Worm (Caenorhabditis elegans) whole organism, L1 larva: Measurements from ENCODE around the gene tftc-1.

Source experiments
- C04F5.9 ChIP-seq: sonication (generic microtip); optimal IDR thresholded peaks from 2 replicates; lab custom pipeline; 2016; ENCODE audit warnings: missing genetic modification characterization, missing compliant biosample characterization
- C34B4.2 ChIP-seq: sonication (generic microtip); optimal IDR thresholded peaks from 2 replicates; lab custom pipeline; 2017; ENCODE audit warnings: mild to moderate bottlenecking, missing genetic modification characterization, missing compliant biosample characterization
- aha-1 ChIP-seq: fragments of 150-350 bp; optimal IDR thresholded peaks from 2 replicates; lab custom pipeline; 2014; ENCODE audit warnings: missing biosample characterization, missing genetic modification characterization
- ceh-63 ChIP-seq: fragments of 200-800 bp; sonication (Bioruptor generic); optimal IDR thresholded peaks from 2 replicates; lab custom pipeline; 2018; ENCODE audit warnings: mild to moderate bottlenecking, missing genetic modification characterization, missing compliant biosample characterization
- ceh-8 ChIP-seq: fragments of 200-800 bp; sonication (Bioruptor generic); optimal IDR thresholded peaks from 2 replicates; lab custom pipeline; 2018; ENCODE audit warnings: mild to moderate bottlenecking, missing genetic modification characterization, moderate library complexity, missing compliant biosample characterization
- ces-1 ChIP-seq: fragments of 150-350 bp; optimal IDR thresholded peaks from 2 replicates; lab custom pipeline; 2014; ENCODE audit warnings: missing biosample characterization, missing genetic modification reagents, missing genetic modification characterization
- dsc-1 ChIP-seq: sonication (generic microtip); optimal IDR thresholded peaks from 2 replicates; lab custom pipeline; 2016; ENCODE audit warnings: mild to moderate bottlenecking, missing genetic modification characterization, missing compliant biosample characterization
- efl-1 ChIP-seq, 4 experiments: fragments of 150-350 bp; optimal IDR thresholded peaks in 3 of 4; peaks in 1 of 4; 1 replicate in 1 of 4; 2 replicates in 3 of 4; lab custom pipeline; 2014; ENCODE audit warnings: missing biosample characterization in 2 of 4, missing genetic modification characterization in 2 of 4, missing genetic modification reagents in 2 of 4
- egl-27 ChIP-seq, 2 experiments: fragments of 150-350 bp in 1 of 2; sonication (generic microtip); optimal IDR thresholded peaks; 3 replicates each; lab custom pipeline; 2017 to 2018; ENCODE audit warnings: missing biosample characterization in 2 of 2, missing genetic modification characterization in 2 of 2, missing genetic modification reagents in 2 of 2
- elt-2 ChIP-seq: sonication (generic microtip); optimal IDR thresholded peaks from 2 replicates; lab custom pipeline; 2016; ENCODE audit warnings: missing genetic modification characterization, mild to moderate bottlenecking, inconsistent platforms, missing compliant biosample characterization, missing genetic modification reagents
- ets-5 ChIP-seq: fragments of 200-800 bp; sonication (Bioruptor generic); IDR thresholded peaks from 2 replicates; pipeline ENCODE4 v1.3.6; 2022; ENCODE audit warnings: missing genetic modification characterization, missing compliant biosample characterization
- fkh-10 ChIP-seq: sonication (generic microtip); optimal IDR thresholded peaks from 2 replicates; lab custom pipeline; 2017; ENCODE audit warnings: missing biosample characterization, missing genetic modification reagents, missing genetic modification characterization
- fos-1 ChIP-seq: fragments of 150-350 bp; optimal IDR thresholded peaks from 2 replicates; lab custom pipeline; 2014; ENCODE audit warnings: missing biosample characterization, missing genetic modification characterization
- hlh-4 ChIP-seq: sonication (generic microtip); optimal IDR thresholded peaks from 2 replicates; lab custom pipeline; 2016; ENCODE audit warnings: mild to moderate bottlenecking, missing genetic modification characterization, missing compliant biosample characterization
- isw-1 ChIP-seq: fragments of 200-800 bp; sonication (Bioruptor generic); IDR thresholded peaks from 2 replicates; pipeline ENCODE4 v1.3.6; 2022; ENCODE audit warnings: missing genetic modification characterization, missing compliant biosample characterization
- lin-14 ChIP-seq: fragments of 200-800 bp; sonication (Bioruptor generic); optimal IDR thresholded peaks from 2 replicates; lab custom pipeline; 2018; ENCODE audit warnings: mild to moderate bottlenecking, missing genetic modification characterization, moderate library complexity, missing compliant biosample characterization
- lsy-2 ChIP-seq, 2 experiments: fragments of 150-350 bp; optimal IDR thresholded peaks; 2 replicates each; lab custom pipeline; 2014; ENCODE audit warnings: missing biosample characterization in 2 of 2, missing genetic modification characterization in 2 of 2
- mab-9 ChIP-seq: fragments of 200-800 bp; sonication (Bioruptor generic); IDR thresholded peaks from 2 replicates; pipeline ENCODE4 v1.3.6; 2022; ENCODE audit warnings: missing genetic modification reagents, missing genetic modification characterization, missing compliant biosample characterization
- mep-1 ChIP-seq: fragments of 150-350 bp; optimal IDR thresholded peaks from 2 replicates; lab custom pipeline; 2014; ENCODE audit warnings: missing biosample characterization, missing genetic modification characterization
- nhr-19 ChIP-seq: fragments of 200-800 bp; sonication (Bioruptor generic); conservative IDR thresholded peaks from 2 replicates; pipeline ENCODE4 v1.3.6; 2022; ENCODE audit warnings: missing genetic modification characterization, missing compliant biosample characterization
- nhr-28 ChIP-seq: fragments of 150-350 bp; optimal IDR thresholded peaks from 2 replicates; lab custom pipeline; 2014; ENCODE audit warnings: missing biosample characterization, missing genetic modification characterization
- nhr-47 ChIP-seq: sonication (generic microtip); optimal IDR thresholded peaks from 2 replicates; lab custom pipeline; 2016; ENCODE audit warnings: mild to moderate bottlenecking, missing genetic modification characterization, moderate library complexity, missing compliant biosample characterization
- nhr-84 ChIP-seq: sonication (generic microtip); optimal IDR thresholded peaks from 2 replicates; lab custom pipeline; 2017; ENCODE audit warnings: missing biosample characterization, missing genetic modification characterization
- nhr-85 ChIP-seq: sonication (generic microtip); peaks from one replicate; lab custom pipeline; 2016; ENCODE audit warnings: missing genetic modification characterization, inconsistent platforms, missing compliant biosample characterization
- pag-3 ChIP-seq: sonication (generic microtip); optimal IDR thresholded peaks from 2 replicates; lab custom pipeline; 2017; ENCODE audit warnings: missing genetic modification characterization, mild to moderate bottlenecking, missing compliant biosample characterization, antibody characterized with exemption, borderline replicate concordance; ENCODE audit not compliant: insufficient read depth
- rnt-1 ChIP-seq: sonication (generic microtip); optimal IDR thresholded peaks from 2 replicates; lab custom pipeline; 2016; ENCODE audit warnings: mild to moderate bottlenecking, missing genetic modification characterization, moderate library complexity, missing compliant biosample characterization
- sox-4 ChIP-seq: sonication (generic microtip); optimal IDR thresholded peaks from 2 replicates; lab custom pipeline; 2016; ENCODE audit warnings: missing genetic modification characterization, missing compliant biosample characterization
- sup-37 ChIP-seq: fragments of 200-800 bp; sonication (Bioruptor generic); optimal IDR thresholded peaks from 2 replicates; lab custom pipeline; 2018; ENCODE audit warnings: mild to moderate bottlenecking, missing genetic modification characterization, missing compliant biosample characterization
- tbx-2 ChIP-seq: sonication (generic microtip); optimal IDR thresholded peaks from 2 replicates; lab custom pipeline; 2016; ENCODE audit warnings: missing genetic modification characterization, missing compliant biosample characterization
- tlp-1 ChIP-seq: fragments of 150-350 bp; optimal IDR thresholded peaks from 2 replicates; lab custom pipeline; 2014; ENCODE audit warnings: missing biosample characterization, missing genetic modification characterization
- unc-62 ChIP-seq: fragments of 150-350 bp; optimal IDR thresholded peaks from 2 replicates; lab custom pipeline; 2014; ENCODE audit warnings: missing biosample characterization, missing genetic modification reagents, missing genetic modification characterization
- vab-15 ChIP-seq: sonication (generic microtip); optimal IDR thresholded peaks from 2 replicates; lab custom pipeline; 2017; ENCODE audit warnings: missing genotype, mild to moderate bottlenecking, missing genetic modification characterization, missing compliant biosample characterization
- zag-1 ChIP-seq: fragments of 150-350 bp; optimal IDR thresholded peaks from 2 replicates; lab custom pipeline; 2014; ENCODE audit warnings: missing biosample characterization, missing genetic modification characterization
- ztf-4 ChIP-seq: fragments of 150-350 bp; optimal IDR thresholded peaks from 2 replicates; lab custom pipeline; 2014; ENCODE audit warnings: missing biosample characterization, missing genetic modification characterization

The tftc-1 gene

ce11 chrIV:2327317-2327716, 21.8 kb upstream of the tftc-1 start:
- TF ChIP-seq nhr-28 (tag; lab: Kevin White, UChicago), result no peak
- no peak for TF ChIP-seq ets-5
- no peak for TF ChIP-seq mep-1 (tag; lab: Kevin White, UChicago)
- no peak for TF ChIP-seq sox-4 (tag; lab: Kevin White, UChicago)
- no peak for TF ChIP-seq lin-14 (GFP tag; lab: Kevin White, UChicago)
- no peak for TF ChIP-seq zag-1 (tag; lab: Kevin White, UChicago)
- TF ChIP-seq fkh-10 (GFP tag; lab: Kevin White, UChicago), result no peak
- no peak for TF ChIP-seq nhr-19
- TF ChIP-seq egl-27 (tag; optimal IDR thresholded peaks at IDR 0.05; lab: Kevin White, UChicago), result no peak
- TF ChIP-seq hlh-4, result no peak
- TF ChIP-seq sup-37 (GFP tag; lab: Kevin White, UChicago), result no peak
- TF ChIP-seq dsc-1 (tag; lab: Kevin White, UChicago), result no peak
- TF ChIP-seq efl-1 (optimal IDR thresholded peaks at IDR 0.05; lab: Kevin White, UChicago), result no peak
- no peak for TF ChIP-seq efl-1 (GFP tag; optimal IDR thresholded peaks at IDR 0.05 in 1 of 2; lab: Kevin White, UChicago)
- TF ChIP-seq C04F5.9, result no peak
- no peak for TF ChIP-seq unc-62 (GFP tag; lab: Kevin White, UChicago)

- TF ChIP-seq tbx-2 (tag; lab: Kevin White, UChicago) (no peak), efl-1 (optimal IDR thresholded peaks at IDR 0.05; lab: Kevin White, UChicago) (no peak), efl-1 (GFP tag; optimal IDR thresholded peaks at IDR 0.05 in 1 of 2; lab: Kevin White, UChicago) (peak in 1 of 2 experiments; percentile 40), zag-1 (tag; lab: Kevin White, UChicago) (no peak), ces-1 (GFP tag; lab: Kevin White, UChicago) (no peak), unc-62 (GFP tag; lab: Kevin White, UChicago) (no peak), tlp-1 (tag; lab: Kevin White, UChicago) (no peak), fos-1 (no peak)
Observed at ce11 chrIV:2329540-2329939, 19.5 kb upstream of the tftc-1 start, which contains the start of gene nhr-236. nhr-236 (minus strand) TSS chrIV:2329640.

- TF ChIP-seq rnt-1 (tag; lab: Kevin White, UChicago), result no peak
- no peak for TF ChIP-seq isw-1
- TF ChIP-seq nhr-85 (tag; lab: Kevin White, UChicago), result peak; percentile 39
- TF ChIP-seq ztf-4 (tag; lab: Kevin White, UChicago), result no peak
- TF ChIP-seq lsy-2 (tag; optimal IDR thresholded peaks at IDR 0.05; lab: Kevin White, UChicago), result peak; percentile 16 to 33
- no peak for TF ChIP-seq mab-9 (GFP tag; lab: Robert Waterston, UW)
- no peak for TF ChIP-seq ceh-8
Observed at ce11 chrIV:2334012-2334411, 15.1 kb upstream of the tftc-1 start.

ce11 chrIV:2383713-2384112, 34.6 kb downstream of the tftc-1 start, which contains the start of gene Y38F2AR.3:
Y38F2AR.3 (plus strand) TSS chrIV:2384013.
- TF ChIP-seq nhr-47 (tag; lab: Kevin White, UChicago) (no peak), ceh-63 (GFP tag; lab: Kevin White, UChicago) (no peak), rnt-1 (tag; lab: Kevin White, UChicago) (no peak), C34B4.2 (tag; lab: Kevin White, UChicago) (no peak), pag-3 (tag; lab: Kevin White, UChicago) (no peak), lsy-2 (tag; optimal IDR thresholded peaks at IDR 0.05; lab: Kevin White, UChicago) (no peak), elt-2 (no peak), aha-1 (no peak), nhr-84 (tag; lab: Kevin White, UChicago) (no peak), tlp-1 (tag; lab: Kevin White, UChicago) (no peak), vab-15 (tag; lab: Kevin White, UChicago) (no peak)
